Worm (Caenorhabditis elegans): ENCODE results near the gene F13A2.3.

Gene F13A2.3

DNA sequence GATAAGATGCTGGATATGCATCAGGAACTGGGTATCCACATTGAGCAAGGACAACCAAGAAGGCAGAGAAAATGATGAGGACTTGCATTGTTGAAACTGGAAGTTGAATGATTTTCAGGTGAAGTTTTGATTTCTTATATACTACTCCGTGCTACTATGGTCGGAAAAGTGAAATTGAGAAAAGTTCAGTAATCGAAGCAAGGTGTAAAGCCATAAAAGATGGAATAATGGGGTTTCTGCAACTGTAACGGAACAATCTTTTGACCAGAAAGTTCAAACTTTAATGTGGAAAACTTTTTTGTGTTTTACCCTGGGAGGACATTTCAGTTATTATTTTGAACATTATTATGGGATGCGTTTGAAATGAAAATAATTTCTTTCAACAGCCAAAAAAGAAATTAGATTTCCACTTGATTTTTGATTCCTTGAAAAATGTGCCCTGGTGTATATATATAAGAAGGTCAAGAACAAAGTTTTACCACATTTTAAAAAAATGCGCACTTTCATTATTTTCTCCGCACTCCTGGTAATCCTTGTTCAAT lies 27.8 kb upstream of the F13A2.3 start, which contains the start of the genes Y47D7A.9 and Y47D7A.19:
TSS of gene Y47D7A.9 (minus strand) at position 101 of the 542 bp plus-strand sequence.
TSS of gene Y47D7A.19 (plus strand) at position 492 of the 542 bp plus-strand sequence.
- TF ChIP-seq nhr-28 (tag; optimal IDR thresholded peaks at IDR 0.05) = no peak
- no peak for TF ChIP-seq lin-32 (GFP tag; optimal IDR thresholded peaks at IDR 0.05)
- TF ChIP-seq ceh-83 (GFP tag; optimal IDR thresholded peaks at IDR 0.05) = no peak
- TF ChIP-seq snpc-4 (tag; optimal IDR thresholded peaks at IDR 0.05) = no peak
- no peak for TF ChIP-seq mab-5 (tag; optimal IDR thresholded peaks at IDR 0.05)
- no peak for TF ChIP-seq nhr-2 (tag; optimal IDR thresholded peaks at IDR 0.05)
- no peak for TF ChIP-seq drap-1 (GFP tag; optimal IDR thresholded peaks at IDR 0.05)
- no peak for TF ChIP-seq lsy-2 (tag; optimal IDR thresholded peaks at IDR 0.05)
- no peak for TF ChIP-seq sptf-1 (tag; optimal IDR thresholded peaks at IDR 0.05)
- no peak for TF ChIP-seq M03D4.4 (tag; optimal IDR thresholded peaks at IDR 0.05)
- TF ChIP-seq unc-120 (tag; optimal IDR thresholded peaks at IDR 0.05; ENCODE audit: poor library complexity, severe bottlenecking) = no peak
- no peak for TF ChIP-seq ham-2 (GFP tag; optimal IDR thresholded peaks at IDR 0.05)
- no peak for TF ChIP-seq ztf-11 (tag; optimal IDR thresholded peaks at IDR 0.05)
- no peak for TF ChIP-seq hlh-1 (tag; optimal IDR thresholded peaks at IDR 0.05)
- no peak for TF ChIP-seq bed-3 (GFP tag; optimal IDR thresholded peaks at IDR 0.05)
- no peak for TF ChIP-seq ces-1 (GFP tag; optimal IDR thresholded peaks at IDR 0.05)
- no peak for TF ChIP-seq ceh-43 (GFP tag; optimal IDR thresholded peaks at IDR 0.05)

DNA sequence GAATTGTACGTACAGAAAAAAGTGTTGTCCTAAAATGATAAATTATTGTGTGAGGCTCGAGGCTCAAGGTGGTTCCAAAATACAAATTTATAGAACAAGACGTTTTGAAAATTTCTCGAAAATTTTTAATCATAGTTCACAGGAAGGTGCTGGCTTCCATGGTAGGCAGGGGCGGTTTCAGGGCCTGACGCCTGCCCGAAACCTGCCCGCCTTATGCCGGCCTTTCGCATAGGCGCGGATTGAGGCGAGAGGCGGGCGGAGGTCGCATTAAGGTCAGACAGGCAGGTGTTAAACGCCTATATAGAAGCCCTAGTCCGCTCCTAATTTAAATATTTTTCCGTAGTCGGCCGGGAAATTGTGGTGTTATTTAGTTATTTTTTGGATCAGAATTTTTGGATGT lies 26.9 kb upstream of the F13A2.3 start:
- no peak for TF ChIP-seq ztf-11 (tag; optimal IDR thresholded peaks at IDR 0.05)

DNA sequence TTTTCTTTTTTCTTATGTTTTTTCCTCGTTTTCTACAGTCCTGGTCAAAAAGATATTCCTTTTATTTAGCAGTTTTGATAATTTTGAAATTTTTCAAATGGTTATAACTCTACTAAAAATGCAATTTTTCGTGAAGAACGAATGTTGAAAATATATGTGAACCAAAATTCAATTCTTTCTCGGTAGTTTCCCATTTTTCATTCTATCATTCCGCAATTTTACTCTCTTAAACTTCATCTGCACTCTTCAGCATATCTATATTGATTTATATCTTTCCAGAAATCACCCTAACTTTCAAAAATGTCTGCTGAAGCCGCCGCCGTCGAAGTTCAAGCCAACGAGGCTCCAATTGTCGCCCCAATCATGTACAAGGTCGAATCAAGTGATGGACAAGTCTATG lies 26.0 kb upstream of the F13A2.3 start, which contains the start of gene skr-7:
TSS of gene skr-7 (plus strand) at position 301 of the 400 bp plus-strand sequence.
- no peak for TF ChIP-seq ham-2 (GFP tag; optimal IDR thresholded peaks at IDR 0.05)
- TF ChIP-seq pha-4 (tag; optimal IDR thresholded peaks at IDR 0.05) = no peak
- no peak for TF ChIP-seq ceh-39 (tag; optimal IDR thresholded peaks at IDR 0.05)
- no peak for TF ChIP-seq nhr-2 (tag; optimal IDR thresholded peaks at IDR 0.05)
- no peak for TF ChIP-seq ztf-11 (tag; optimal IDR thresholded peaks at IDR 0.05)
- TF ChIP-seq ceh-43 (GFP tag; optimal IDR thresholded peaks at IDR 0.05) = no peak
- TF ChIP-seq lsy-2 (tag; optimal IDR thresholded peaks at IDR 0.05) = no peak
- TF ChIP-seq bed-3 (GFP tag; optimal IDR thresholded peaks at IDR 0.05) = no peak
- no peak for TF ChIP-seq ceh-83 (GFP tag; optimal IDR thresholded peaks at IDR 0.05)
- no peak for TF ChIP-seq mab-5 (tag; optimal IDR thresholded peaks at IDR 0.05)
- no peak for TF ChIP-seq cnd-1 (tag; optimal IDR thresholded peaks at IDR 0.05)
- no peak for TF ChIP-seq lin-13 (tag; optimal IDR thresholded peaks at IDR 0.05)
- no peak for TF ChIP-seq nhr-12 (tag; optimal IDR thresholded peaks at IDR 0.05)
- TF ChIP-seq nhr-237 (tag; optimal IDR thresholded peaks at IDR 0.05) = no peak
- TF ChIP-seq unc-62 (GFP tag; optimal IDR thresholded peaks at IDR 0.05) = no peak

DNA sequence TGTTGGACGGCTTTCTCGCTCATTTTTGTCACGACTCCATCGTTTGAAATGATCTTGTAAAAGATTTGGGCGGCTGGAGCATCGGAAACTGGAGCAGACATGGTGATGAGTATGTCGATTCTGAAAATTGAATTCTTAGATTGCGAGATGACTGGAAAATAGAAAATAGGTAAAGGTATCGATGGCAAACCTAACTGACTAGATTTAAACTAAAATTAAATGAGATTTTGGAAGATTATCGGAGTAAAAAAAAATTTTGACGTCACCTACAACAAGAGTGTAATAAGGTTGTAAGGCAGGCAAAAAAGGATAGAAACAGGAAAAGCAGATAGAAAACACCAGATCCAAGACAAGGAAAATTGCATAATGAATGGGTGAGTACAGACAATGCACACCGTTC lies 25.3 kb upstream of the F13A2.3 start, which contains the start of gene skr-14:
TSS of gene skr-14 (minus strand) at position 101 of the 400 bp plus-strand sequence.
- no peak for TF ChIP-seq hlh-1 (tag; optimal IDR thresholded peaks at IDR 0.05)
- TF ChIP-seq M03D4.4 (tag; optimal IDR thresholded peaks at IDR 0.05) = no peak
- no peak for TF ChIP-seq zip-8 (tag; optimal IDR thresholded peaks at IDR 0.05)
- TF ChIP-seq ceh-39 (tag; optimal IDR thresholded peaks at IDR 0.05) = no peak
- no peak for TF ChIP-seq ceh-83 (GFP tag; optimal IDR thresholded peaks at IDR 0.05)
- no peak for TF ChIP-seq nhr-12 (tag; optimal IDR thresholded peaks at IDR 0.05)
- no peak for TF ChIP-seq unc-120 (tag; optimal IDR thresholded peaks at IDR 0.05; ENCODE audit: poor library complexity, severe bottlenecking)
- no peak for TF ChIP-seq nhr-28 (tag; optimal IDR thresholded peaks at IDR 0.05)
- TF ChIP-seq snpc-4 (tag; optimal IDR thresholded peaks at IDR 0.05) = no peak

DNA sequence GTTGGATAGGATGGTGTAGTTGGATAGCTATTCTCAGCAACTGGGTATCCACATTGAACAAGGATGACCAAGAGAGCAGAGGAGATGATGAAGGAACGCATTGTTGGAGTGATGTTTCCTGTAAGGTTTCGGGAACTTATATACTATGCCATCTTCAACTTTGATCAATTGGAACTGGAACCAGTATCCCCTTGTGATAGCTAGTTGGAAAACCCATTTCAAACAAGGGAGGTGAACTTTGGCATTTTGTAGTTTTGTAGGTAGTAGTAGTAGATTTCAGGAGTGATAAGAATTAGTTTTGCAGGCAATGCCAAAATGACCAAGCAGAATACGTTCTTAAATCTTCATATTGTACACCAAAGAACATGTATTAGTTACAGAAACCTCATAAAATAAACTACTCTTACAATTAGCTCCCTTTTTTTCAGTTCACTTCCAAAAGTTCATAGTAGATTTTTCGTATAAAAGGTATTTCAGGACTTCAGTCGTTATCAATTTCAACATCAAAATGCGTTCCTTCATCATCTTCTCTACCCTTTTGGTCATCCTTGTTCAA lies 23.7 kb upstream of the F13A2.3 start, which contains the start of the genes Y47D7A.7 and Y47D7A.2:
TSS of gene Y47D7A.7 (minus strand) at position 101 of the 556 bp plus-strand sequence.
TSS of gene Y47D7A.2 (plus strand) at position 506 of the 556 bp plus-strand sequence.
- TF ChIP-seq nhr-76 (tag; optimal IDR thresholded peaks at IDR 0.05) (no peak), unc-39 (tag; optimal IDR thresholded peaks at IDR 0.05) (no peak), mls-2 (tag; optimal IDR thresholded peaks at IDR 0.05) (no peak), ceh-43 (GFP tag; optimal IDR thresholded peaks at IDR 0.05) (no peak), elt-3 (tag; optimal IDR thresholded peaks at IDR 0.05) (no peak), cnd-1 (tag; optimal IDR thresholded peaks at IDR 0.05) (no peak), nhr-2 (tag; optimal IDR thresholded peaks at IDR 0.05) (no peak), pha-4 (tag; optimal IDR thresholded peaks at IDR 0.05) (no peak), unc-62 (GFP tag; optimal IDR thresholded peaks at IDR 0.05) (no peak), nhr-12 (tag; optimal IDR thresholded peaks at IDR 0.05) (no peak), blmp-1 (tag; optimal IDR thresholded peaks at IDR 0.05) (no peak), snpc-4 (tag; optimal IDR thresholded peaks at IDR 0.05) (no peak), flh-1 (GFP tag; optimal IDR thresholded peaks at IDR 0.05) (no peak), unc-120 (tag; optimal IDR thresholded peaks at IDR 0.05; ENCODE audit: poor library complexity, severe bottlenecking) (no peak), nhr-28 (tag; optimal IDR thresholded peaks at IDR 0.05) (no peak), lsy-2 (tag; optimal IDR thresholded peaks at IDR 0.05) (no peak)
